Worm (Caenorhabditis elegans): ENCODE results near the gene K05F1.14.

- TF ChIP-seq flt-1 (GFP tag; IDR thresholded peaks at IDR 0.05) (no peak), ref-1 (GFP tag; conservative IDR thresholded peaks at IDR 0.05) (no peak)
Observed at ce11 chrII:5806563-5806962, 14.2 kb upstream of the K05F1.14 start.

Data from whole organism, midembryonic.